Worm (Caenorhabditis elegans) whole organism, young adult: ENCODE results near the gene rde-11.

Source experiments
- C06A6.2 ChIP-seq: fragments of 200-800 bp; sonication (Bioruptor generic); conservative IDR thresholded peaks from 2 replicates; pipeline ENCODE4 v1.3.6; 2022; ENCODE audit warnings: missing genetic modification characterization, missing compliant biosample characterization
- F10E7.11 ChIP-seq: sonication (generic microtip); optimal IDR thresholded peaks from 2 replicates; lab custom pipeline; 2017; ENCODE audit warnings: mild to moderate bottlenecking, missing genetic modification characterization, moderate library complexity, missing compliant biosample characterization
- F23B12.7 ChIP-seq: sonication (generic microtip); optimal IDR thresholded peaks from 2 replicates; lab custom pipeline; 2017; ENCODE audit warnings: missing genetic modification characterization, mild to moderate bottlenecking, missing compliant biosample characterization, antibody characterized with exemption, moderate library complexity; ENCODE audit not compliant: insufficient read depth
- F55B11.4 ChIP-seq: sonication (generic microtip); optimal IDR thresholded peaks from 2 replicates; lab custom pipeline; 2016; ENCODE audit warnings: missing compliant biosample characterization, missing genetic modification characterization, borderline replicate concordance; ENCODE audit not compliant: insufficient read depth
- F57C9.4 ChIP-seq: sonication (generic microtip); optimal IDR thresholded peaks from 2 replicates; lab custom pipeline; 2017; ENCODE audit warnings: mild to moderate bottlenecking, missing genetic modification characterization, missing compliant biosample characterization
- Y53F4B.3 ChIP-seq: fragments of 200-800 bp; sonication (Bioruptor generic); IDR thresholded peaks from 2 replicates; pipeline ENCODE4 v1.3.6; 2022; ENCODE audit warnings: missing genetic modification reagents, missing genetic modification characterization, missing compliant biosample characterization
- ZK185.1 ChIP-seq: sonication (generic microtip); optimal IDR thresholded peaks from 2 replicates; lab custom pipeline; 2016; ENCODE audit warnings: mild to moderate bottlenecking, missing genetic modification characterization, missing compliant biosample characterization; ENCODE audit not compliant: poor library complexity, severe bottlenecking
- akir-1 ChIP-seq: fragments of 200-800 bp; sonication (Bioruptor generic); optimal IDR thresholded peaks from 2 replicates; lab custom pipeline; 2018; ENCODE audit warnings: mild to moderate bottlenecking, missing genetic modification characterization, moderate library complexity, missing compliant biosample characterization
- ama-1 ChIP-seq, 3 experiments: fragments of 150-350 bp in 1 of 3; sonication (generic microtip) in 2 of 3; optimal IDR thresholded peaks; 2 replicates each; lab custom pipeline; 2014 to 2018; ENCODE audit warnings: missing biosample characterization in 2 of 3, missing genetic modification characterization in 2 of 3, missing genetic modification reagents in 2 of 3
- aptf-2 ChIP-seq: fragments of 200-800 bp; sonication (Bioruptor generic); conservative IDR thresholded peaks from 2 replicates; pipeline ENCODE4 v1.3.6; 2022; ENCODE audit warnings: missing genetic modification reagents, missing genetic modification characterization, missing compliant biosample characterization
- attf-5 ChIP-seq: fragments of 200-800 bp; sonication (Bioruptor generic); optimal IDR thresholded peaks from 2 replicates; lab custom pipeline; 2018; ENCODE audit warnings: mild to moderate bottlenecking, missing genetic modification characterization, missing compliant biosample characterization
- bed-2 ChIP-seq: fragments of 200-800 bp; sonication (Bioruptor generic); IDR thresholded peaks from 2 replicates; pipeline ENCODE4 v1.3.6; 2022; ENCODE audit warnings: missing genetic modification reagents, missing genetic modification characterization, missing compliant biosample characterization
- cebp-2 ChIP-seq: fragments of 200-800 bp; sonication (Bioruptor generic); IDR thresholded peaks from 2 replicates; pipeline ENCODE4 v1.3.6; 2022; ENCODE audit warnings: missing genetic modification characterization, missing compliant biosample characterization
- ceh-27 ChIP-seq: fragments of 200-800 bp; sonication (Bioruptor generic); optimal IDR thresholded peaks from 2 replicates; lab custom pipeline; 2018; ENCODE audit warnings: mild to moderate bottlenecking, missing genetic modification characterization, moderate library complexity, missing compliant biosample characterization
- ceh-58 ChIP-seq: fragments of 200-800 bp; sonication (Bioruptor generic); IDR thresholded peaks from 2 replicates; pipeline ENCODE4 v1.3.6; 2022; ENCODE audit warnings: missing genetic modification characterization, missing compliant biosample characterization
- dpff-1 ChIP-seq: sonication (generic microtip); optimal IDR thresholded peaks from 2 replicates; lab custom pipeline; 2017; ENCODE audit warnings: mild to moderate bottlenecking, missing genetic modification characterization, missing compliant biosample characterization
- him-1 ChIP-seq: sonication (generic microtip); optimal IDR thresholded peaks from 2 replicates; lab custom pipeline; 2016; ENCODE audit warnings: missing genotype, missing genetic modification reagents, missing genetic modification characterization, missing compliant biosample characterization
- lin-35 ChIP-seq, 3 experiments: fragments of 150-350 bp in 2 of 3; sonication (generic microtip) in 1 of 3; optimal IDR thresholded peaks; 2 replicates each; lab custom pipeline; 2014 to 2018; ENCODE audit warnings: missing biosample characterization in 3 of 3, missing genetic modification characterization in 3 of 3, missing genetic modification reagents in 3 of 3
- madf-10 ChIP-seq: sonication (generic microtip); optimal IDR thresholded peaks from 2 replicates; lab custom pipeline; 2016; ENCODE audit warnings: mild to moderate bottlenecking, missing genetic modification characterization, missing compliant biosample characterization
- madf-3 ChIP-seq: fragments of 200-800 bp; sonication (Bioruptor generic); IDR thresholded peaks from 2 replicates; pipeline ENCODE4 v1.3.6; 2022; ENCODE audit warnings: missing genetic modification reagents, missing genetic modification characterization, missing compliant biosample characterization
- mcd-1 ChIP-seq: fragments of 200-800 bp; sonication (Bioruptor generic); IDR thresholded peaks from 2 replicates; pipeline ENCODE4 v1.3.6; 2022; ENCODE audit warnings: missing genetic modification reagents, missing genetic modification characterization, missing compliant biosample characterization
- mel-28 ChIP-seq: sonication (generic microtip); optimal IDR thresholded peaks from 2 replicates; lab custom pipeline; 2016; ENCODE audit warnings: borderline replicate concordance, mild to moderate bottlenecking, missing genetic modification characterization, missing compliant biosample characterization
- pha-4 ChIP-seq: fragments of 150-350 bp; sonication (generic microtip); optimal IDR thresholded peaks from 2 replicates; lab custom pipeline; 2014; ENCODE audit warnings: missing biosample characterization, missing genetic modification reagents, missing genetic modification characterization
- snpc-1.3 ChIP-seq: sonication (generic microtip); optimal IDR thresholded peaks from 2 replicates; lab custom pipeline; 2017; ENCODE audit warnings: missing genetic modification characterization, mild to moderate bottlenecking, missing compliant biosample characterization, antibody characterized with exemption, moderate library complexity, missing genotype, missing genetic modification reagents; ENCODE audit not compliant: insufficient read depth
- snpc-4 ChIP-seq, 5 experiments: fragments of 150-350 bp in 1 of 5; sonication (generic microtip) in 4 of 5; optimal IDR thresholded peaks; 2 replicates each; lab custom pipeline; 2014 to 2018; ENCODE audit warnings: missing genetic modification characterization in 5 of 5, missing biosample characterization in 3 of 5, antibody characterized with exemption in 2 of 5, mild to moderate bottlenecking in 2 of 5, missing compliant biosample characterization in 2 of 5, missing genotype in 2 of 5, moderate library complexity in 2 of 5, missing genetic modification reagents in 1 of 5
- somi-1 ChIP-seq: fragments of 200-800 bp; sonication (Bioruptor generic); optimal IDR thresholded peaks from 2 replicates; lab custom pipeline; 2018; ENCODE audit warnings: mild to moderate bottlenecking, missing genetic modification characterization, missing compliant biosample characterization
- sptf-2 ChIP-seq: fragments of 200-800 bp; sonication (Bioruptor generic); optimal IDR thresholded peaks from 2 replicates; lab custom pipeline; 2018; ENCODE audit warnings: mild to moderate bottlenecking, missing genetic modification characterization, missing compliant biosample characterization
- xnd-1 ChIP-seq: sonication (generic microtip); optimal IDR thresholded peaks from 2 replicates; lab custom pipeline; 2016; ENCODE audit warnings: missing genotype, missing genetic modification reagents, missing genetic modification characterization, missing compliant biosample characterization
- zfh-2 ChIP-seq: fragments of 200-800 bp; sonication (Bioruptor generic); conservative IDR thresholded peaks from 2 replicates; pipeline ENCODE4 v1.3.6; 2022; ENCODE audit warnings: missing genetic modification reagents, missing genetic modification characterization, missing compliant biosample characterization
- ztf-22 ChIP-seq: fragments of 200-800 bp; sonication (Bioruptor generic); optimal IDR thresholded peaks from 2 replicates; lab custom pipeline; 2018; ENCODE audit warnings: mild to moderate bottlenecking, missing genetic modification characterization, moderate library complexity, missing compliant biosample characterization
- ztf-3 ChIP-seq: fragments of 200-800 bp; sonication (Bioruptor generic); optimal IDR thresholded peaks from 2 replicates; lab custom pipeline; 2018; ENCODE audit warnings: mild to moderate bottlenecking, missing genetic modification characterization, missing compliant biosample characterization
- ztf-6 ChIP-seq: fragments of 200-800 bp; sonication (Bioruptor generic); IDR thresholded peaks from 2 replicates; pipeline ENCODE4 v1.3.6; 2022; ENCODE audit warnings: missing genetic modification reagents, missing genetic modification characterization, missing compliant biosample characterization

The rde-11 gene

DNA sequence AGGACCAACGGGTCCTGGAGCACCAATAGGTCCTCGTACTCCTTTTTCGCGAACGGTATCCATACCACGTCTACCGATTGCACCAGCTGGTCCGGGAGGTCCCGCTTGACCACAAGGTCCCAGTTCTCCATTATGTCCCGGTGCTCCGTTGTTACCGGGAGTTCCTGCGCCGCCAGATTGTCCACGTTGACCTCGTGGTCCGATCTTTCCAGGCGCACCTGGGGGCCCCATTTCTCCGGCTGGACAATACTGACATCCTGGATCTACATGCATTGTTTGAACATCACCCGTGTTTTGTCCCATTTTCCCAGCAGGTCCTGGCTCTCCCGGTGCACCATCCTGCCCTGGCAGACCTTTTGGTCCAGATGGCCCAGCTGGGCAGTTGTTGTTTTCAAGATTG, 39.0 kb upstream of the rde-11 start:
- TF ChIP-seq zfh-2, result peak; percentile 63
- peak; percentile 81; the same call in 1 of the 2 replicates for TF ChIP-seq cebp-2
- TF ChIP-seq xnd-1 (tag; lab: Kevin White, UChicago), result no peak

DNA sequence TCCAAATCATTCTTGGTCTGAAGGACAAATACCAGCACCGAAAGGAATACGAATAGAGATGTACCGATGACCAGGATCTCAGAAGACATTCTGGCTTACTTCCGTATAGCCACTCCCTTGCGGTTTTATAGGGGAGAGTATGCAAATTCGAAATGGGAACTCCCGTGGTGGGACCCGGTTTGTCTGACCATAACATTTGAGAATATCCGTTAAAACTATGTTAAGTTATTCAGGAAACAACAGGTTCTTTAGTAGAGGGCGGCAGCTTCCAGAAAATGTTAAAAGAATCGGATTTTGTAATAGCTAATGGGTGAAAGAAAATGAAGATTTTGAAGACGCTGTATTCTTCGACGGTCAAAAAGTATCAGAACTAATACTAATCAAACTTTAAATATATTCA, 37.8 kb upstream of the rde-11 start, which contains the start of gene col-131:
Gene col-131 (minus strand): TSS at position 101 of the 400 bp plus-strand sequence.
- TF ChIP-seq akir-1 (GFP tag; lab: Kevin White, UChicago), result no peak
- TF ChIP-seq dpff-1 (tag; lab: Kevin White, UChicago), result no peak
- TF ChIP-seq ama-1 (optimal IDR thresholded peaks at IDR 0.05; lab: Kevin White, UChicago), result no peak
- TF ChIP-seq ama-1 (GFP tag; optimal IDR thresholded peaks at IDR 0.05; lab: Kevin White, UChicago), result no peak
- no peak for TF ChIP-seq F55B11.4 (tag; lab: Kevin White, UChicago)
- TF ChIP-seq C06A6.2 (GFP tag; lab: Robert Waterston, UW), result no peak
- TF ChIP-seq F23B12.7, result no peak
- no peak for TF ChIP-seq mel-28

DNA sequence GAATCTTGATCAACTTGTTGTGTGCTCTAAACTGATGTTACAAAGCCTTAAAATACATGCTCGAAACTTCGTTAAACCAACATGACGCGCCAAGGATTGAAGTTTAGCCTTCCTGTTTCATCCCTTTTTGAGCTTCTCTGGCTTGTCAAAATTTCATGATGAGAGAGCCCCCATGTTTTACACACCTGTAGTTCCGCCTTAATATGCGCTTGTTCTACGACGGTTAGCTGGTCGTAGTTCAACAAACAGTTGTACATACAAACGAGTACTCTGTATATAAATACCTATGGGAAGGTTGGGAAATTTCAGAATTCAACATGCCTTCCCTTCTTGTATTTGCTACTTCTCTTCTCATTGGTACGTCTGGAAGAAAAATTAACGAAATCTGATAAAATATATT, 36.5 kb upstream of the rde-11 start, which contains the start of gene scl-6:
Gene scl-6 (plus strand): TSS at position 301 of the 400 bp plus-strand sequence.
- TF ChIP-seq F57C9.4 (tag; lab: Kevin White, UChicago) (no peak), snpc-1.3 (tag; lab: Kevin White, UChicago) (no peak), pha-4 (tag; lab: Kevin White, UChicago) (no peak), Y53F4B.3 (GFP tag; lab: Robert Waterston, UW) (no peak), attf-5 (GFP tag; lab: Kevin White, UChicago) (no peak), F10E7.11 (tag; lab: Kevin White, UChicago) (no peak)

DNA sequence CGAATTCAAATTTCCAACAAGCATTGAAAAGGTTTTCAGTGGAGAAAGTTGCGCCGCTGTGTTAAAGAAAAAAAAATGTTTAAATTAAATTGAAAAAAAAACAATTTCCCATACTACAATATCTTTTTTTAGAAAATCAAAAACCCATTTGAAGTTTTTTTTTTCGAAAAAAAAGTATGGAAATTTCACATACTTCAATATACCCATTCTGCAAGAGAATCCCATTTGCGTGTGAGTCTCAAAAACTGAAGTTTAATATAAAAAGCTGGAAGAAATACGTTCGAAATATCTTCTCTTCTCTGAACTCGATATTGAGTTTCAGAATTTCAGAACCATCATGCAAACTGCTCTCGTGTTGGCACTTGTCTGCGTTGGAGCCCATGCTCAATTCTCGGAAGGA, 34.9 kb upstream of the rde-11 start, which contains the start of gene scl-7:
Gene scl-7 (plus strand): TSS at position 301 of the 400 bp plus-strand sequence.
- no peak for TF ChIP-seq C06A6.2 (GFP tag; lab: Robert Waterston, UW)
- TF ChIP-seq ceh-58 (GFP tag; lab: Robert Waterston, UW), result no peak
- no peak for TF ChIP-seq madf-10
- TF ChIP-seq bed-2 (GFP tag; lab: Robert Waterston, UW), result no peak
- TF ChIP-seq ZK185.1, result no peak
- no peak for TF ChIP-seq mcd-1 (GFP tag; lab: Robert Waterston, UW)
- no peak for TF ChIP-seq sptf-2 (GFP tag; lab: Kevin White, UChicago)
- TF ChIP-seq lin-35 (GFP tag; optimal IDR thresholded peaks at IDR 0.05; lab: Kevin White, UChicago), result no peak
- no peak for TF ChIP-seq ztf-22 (GFP tag; lab: Kevin White, UChicago)
- TF ChIP-seq somi-1 (GFP tag; lab: Kevin White, UChicago), result no peak
- TF ChIP-seq xnd-1 (tag; lab: Kevin White, UChicago), result no peak
- TF ChIP-seq madf-3 (GFP tag; lab: Robert Waterston, UW), result no peak
- TF ChIP-seq snpc-4 (GFP tag; optimal IDR thresholded peaks at IDR 0.05; lab: Kevin White, UChicago), result no peak
- no peak for TF ChIP-seq snpc-4 (tag; optimal IDR thresholded peaks at IDR 0.05; lab: Kevin White, UChicago)
- TF ChIP-seq snpc-1.3 (tag; lab: Kevin White, UChicago), result no peak
- TF ChIP-seq ceh-27 (GFP tag; lab: Kevin White, UChicago), result no peak
- no peak for TF ChIP-seq him-1 (tag; lab: Kevin White, UChicago)
- no peak for TF ChIP-seq ztf-6 (GFP tag; lab: Robert Waterston, UW)
- TF ChIP-seq ztf-3 (GFP tag; lab: Kevin White, UChicago), result no peak
- no peak for TF ChIP-seq aptf-2 (GFP tag; lab: Robert Waterston, UW)
